Worm (Caenorhabditis elegans): ENCODE data around the gene psmd-9.

The psmd-9 gene

ce11 chrII:6943299-6944051 is 41.6 kb downstream of the psmd-9 start (continued):
- TF ChIP-seq nhr-111 (GFP tag; optimal IDR thresholded peaks at IDR 0.05) (no peak), arid-1 (GFP tag; conservative IDR thresholded peaks at IDR 0.05) (no peak), ceh-20 (GFP tag; IDR thresholded peaks at IDR 0.05) (no peak), spr-3 (GFP tag; optimal IDR thresholded peaks at IDR 0.05) (no peak), egl-27 (tag; optimal IDR thresholded peaks at IDR 0.05) (no peak), unc-62 (GFP tag; optimal IDR thresholded peaks at IDR 0.05 in 1 of 2) (peak in 1 of 2 experiments; percentile 33), unc-62 (tag; optimal IDR thresholded peaks at IDR 0.05) (no peak), mdl-1 (tag; optimal IDR thresholded peaks at IDR 0.05) (no peak), aly-2 (tag; optimal IDR thresholded peaks at IDR 0.05) (no peak), attf-4 (tag; optimal IDR thresholded peaks at IDR 0.05) (no peak), T26A8.4 (GFP tag; IDR thresholded peaks at IDR 0.05) (no peak), dmd-9 (GFP tag; IDR thresholded peaks at IDR 0.05) (no peak), unc-130 (GFP tag; optimal IDR thresholded peaks at IDR 0.05) (no peak), nhr-102 (tag; optimal IDR thresholded peaks at IDR 0.05) (no peak), mdt-29 (GFP tag; IDR thresholded peaks at IDR 0.05) (no peak), ceh-28 (tag; optimal IDR thresholded peaks at IDR 0.05) (no peak), dmd-8 (GFP tag; IDR thresholded peaks at IDR 0.05) (no peak), tag-97 (GFP tag; IDR thresholded peaks at IDR 0.05) (no peak), Y5F2A.4 (GFP tag; optimal IDR thresholded peaks at IDR 0.05) (no peak), lin-15B (tag; optimal IDR thresholded peaks at IDR 0.05) (no peak), nhr-25 (tag; optimal IDR thresholded peaks at IDR 0.05; ENCODE audit: borderline replicate concordance, insufficient read depth) (no peak), nhr-6 (tag; optimal IDR thresholded peaks at IDR 0.05) (no peak), ceh-32 (tag; optimal IDR thresholded peaks at IDR 0.05; ENCODE audit: poor library complexity) (no peak), lin-38 (GFP tag; IDR thresholded peaks at IDR 0.05) (no peak), dmd-6 (GFP tag; IDR thresholded peaks at IDR 0.05) (peak; percentile 29), lim-7 (GFP tag; IDR thresholded peaks at IDR 0.05) (no peak), pha-4 (GFP tag; IDR thresholded peaks at IDR 0.05) (no peak; the same call in 1 of the 2 replicates), pha-4 (tag; optimal IDR thresholded peaks at IDR 0.05) (no peak), fkh-10 (GFP tag; optimal IDR thresholded peaks at IDR 0.05) (no peak), nhr-41 (GFP tag; IDR thresholded peaks at IDR 0.05) (no peak), mxl-2 (GFP tag; conservative IDR thresholded peaks at IDR 0.05) (no peak), F49E8.2 (tag; optimal IDR thresholded peaks at IDR 0.05; ENCODE audit: borderline replicate concordance) (no peak), set-16 (GFP tag; IDR thresholded peaks at IDR 0.05) (peak; percentile 97), ztf-11 (tag; optimal IDR thresholded peaks at IDR 0.05) (no peak), daf-16 (GFP tag; optimal IDR thresholded peaks at IDR 0.05) (no peak), daf-16 (tag; optimal IDR thresholded peaks at IDR 0.05) (peak; percentile 73), vab-7 (GFP tag; IDR thresholded peaks at IDR 0.05) (0 out of 2 replicates have a peak, but pooled peaks have one; percentile 37), tra-1 (GFP tag; IDR thresholded peaks at IDR 0.05) (no peak), T20F7.1 (GFP tag; optimal IDR thresholded peaks at IDR 0.05) (peak; percentile 28), zip-11 (GFP tag; IDR thresholded peaks at IDR 0.05) (no peak), nhr-76 (tag; optimal IDR thresholded peaks at IDR 0.05) (no peak), madf-9 (GFP tag; conservative IDR thresholded peaks at IDR 0.05) (no peak), hlh-30 (tag; optimal IDR thresholded peaks at IDR 0.05; ENCODE audit: insufficient read depth) (no peak), saeg-2 (GFP tag; IDR thresholded peaks at IDR 0.05) (no peak), madf-5 (GFP tag; IDR thresholded peaks at IDR 0.05) (no peak), gei-8 (GFP tag; optimal IDR thresholded peaks at IDR 0.05) (no peak), lsy-2 (tag; optimal IDR thresholded peaks at IDR 0.05) (no peak), ceh-82 (tag; optimal IDR thresholded peaks at IDR 0.05) (no peak), lin-13 (GFP tag; optimal IDR thresholded peaks at IDR 0.05) (no peak), R02D3.7 (tag; optimal IDR thresholded peaks at IDR 0.05) (no peak), nhr-11 (tag; optimal IDR thresholded peaks at IDR 0.05) (no peak)

Measured in whole organism, L4 larva.